Worm (Caenorhabditis elegans) whole organism, L1 larva: ENCODE results near the gene nid-1.
A peak's percentile ranks its signal among the peaks of the same experiment; 100 is the strongest.
"Not testable (repeated sequence)": the region's sequence is repeated elsewhere in the genome, so short reads cannot be mapped to it uniquely, and the experiment has no call there.

ENCODE experiments used
- C04F5.9 ChIP-seq: sonication (generic microtip); optimal IDR thresholded peaks from 2 replicates; lab custom pipeline; 2016; ENCODE audit warnings: missing genetic modification characterization, missing compliant biosample characterization
- C16A3.4 ChIP-seq: fragments of 150-350 bp; optimal IDR thresholded peaks from 2 replicates; lab custom pipeline; 2014; ENCODE audit warnings: missing biosample characterization, missing genetic modification characterization
- C34B4.2 ChIP-seq: sonication (generic microtip); optimal IDR thresholded peaks from 2 replicates; lab custom pipeline; 2017; ENCODE audit warnings: mild to moderate bottlenecking, missing genetic modification characterization, missing compliant biosample characterization
- aha-1 ChIP-seq: fragments of 150-350 bp; optimal IDR thresholded peaks from 2 replicates; lab custom pipeline; 2014; ENCODE audit warnings: missing biosample characterization, missing genetic modification characterization
- blmp-1 ChIP-seq: fragments of 150-350 bp; optimal IDR thresholded peaks from 2 replicates; lab custom pipeline; 2014; ENCODE audit warnings: missing biosample characterization, missing genetic modification characterization
- ceh-8 ChIP-seq: fragments of 200-800 bp; sonication (Bioruptor generic); optimal IDR thresholded peaks from 2 replicates; lab custom pipeline; 2018; ENCODE audit warnings: mild to moderate bottlenecking, missing genetic modification characterization, moderate library complexity, missing compliant biosample characterization
- ceh-88 ChIP-seq: fragments of 200-800 bp; sonication (Bioruptor generic); IDR thresholded peaks from 2 replicates; pipeline ENCODE4 v1.3.6; 2022; ENCODE audit warnings: missing genetic modification characterization, missing compliant biosample characterization
- ceh-90 ChIP-seq: sonication (generic microtip); optimal IDR thresholded peaks from 2 replicates; lab custom pipeline; 2016; ENCODE audit warnings: missing genetic modification characterization, missing compliant biosample characterization
- dpl-1 ChIP-seq, 3 experiments: fragments of 150-350 bp in 2 of 3; sonication (generic microtip) in 1 of 3; optimal IDR thresholded peaks; 2 replicates each; lab custom pipeline; 2014 to 2017; ENCODE audit warnings: missing biosample characterization in 3 of 3, missing genetic modification characterization in 3 of 3, missing genetic modification reagents in 3 of 3
- dsc-1 ChIP-seq: sonication (generic microtip); optimal IDR thresholded peaks from 2 replicates; lab custom pipeline; 2016; ENCODE audit warnings: mild to moderate bottlenecking, missing genetic modification characterization, missing compliant biosample characterization
- efl-1 ChIP-seq, 4 experiments: fragments of 150-350 bp; optimal IDR thresholded peaks in 3 of 4; peaks in 1 of 4; 1 replicate in 1 of 4; 2 replicates in 3 of 4; lab custom pipeline; 2014; ENCODE audit warnings: missing biosample characterization in 2 of 4, missing genetic modification characterization in 2 of 4, missing genetic modification reagents in 2 of 4
- efl-3 ChIP-seq: fragments of 200-800 bp; sonication (Bioruptor generic); optimal IDR thresholded peaks from 2 replicates; lab custom pipeline; 2018; ENCODE audit warnings: mild to moderate bottlenecking, missing genetic modification characterization, missing compliant biosample characterization
- egl-13 ChIP-seq: sonication (generic microtip); optimal IDR thresholded peaks from 2 replicates; lab custom pipeline; 2016; ENCODE audit warnings: missing genotype, missing genetic modification reagents, missing genetic modification characterization, missing compliant biosample characterization
- egl-27 ChIP-seq, 2 experiments: fragments of 150-350 bp in 1 of 2; sonication (generic microtip); optimal IDR thresholded peaks; 3 replicates each; lab custom pipeline; 2017 to 2018; ENCODE audit warnings: missing biosample characterization in 2 of 2, missing genetic modification characterization in 2 of 2, missing genetic modification reagents in 2 of 2
- elt-2 ChIP-seq: sonication (generic microtip); optimal IDR thresholded peaks from 2 replicates; lab custom pipeline; 2016; ENCODE audit warnings: missing genetic modification characterization, mild to moderate bottlenecking, inconsistent platforms, missing compliant biosample characterization, missing genetic modification reagents
- fkh-10 ChIP-seq: sonication (generic microtip); optimal IDR thresholded peaks from 2 replicates; lab custom pipeline; 2017; ENCODE audit warnings: missing biosample characterization, missing genetic modification reagents, missing genetic modification characterization
- fkh-4 ChIP-seq: sonication (generic microtip); optimal IDR thresholded peaks from 2 replicates; lab custom pipeline; 2016; ENCODE audit warnings: missing compliant biosample characterization, missing genetic modification characterization, borderline replicate concordance
- fkh-8 ChIP-seq: sonication (generic microtip); optimal IDR thresholded peaks from 2 replicates; lab custom pipeline; 2016; ENCODE audit warnings: mild to moderate bottlenecking, missing genetic modification characterization, missing compliant biosample characterization
- grh-1 ChIP-seq: fragments of 200-800 bp; sonication (Bioruptor generic); IDR thresholded peaks from 2 replicates; pipeline ENCODE4 v1.3.6; 2022; ENCODE audit warnings: missing genetic modification reagents, missing genetic modification characterization, missing compliant biosample characterization
- hlh-4 ChIP-seq: sonication (generic microtip); optimal IDR thresholded peaks from 2 replicates; lab custom pipeline; 2016; ENCODE audit warnings: mild to moderate bottlenecking, missing genetic modification characterization, missing compliant biosample characterization
- irx-1 ChIP-seq: sonication (generic microtip); optimal IDR thresholded peaks from 2 replicates; lab custom pipeline; 2016; ENCODE audit warnings: missing genetic modification characterization, missing compliant biosample characterization
- jun-1 ChIP-seq: fragments of 150-350 bp; optimal IDR thresholded peaks from 2 replicates; lab custom pipeline; 2014; ENCODE audit warnings: missing biosample characterization, missing genetic modification reagents, missing genetic modification characterization
- lin-14 ChIP-seq: fragments of 200-800 bp; sonication (Bioruptor generic); optimal IDR thresholded peaks from 2 replicates; lab custom pipeline; 2018; ENCODE audit warnings: mild to moderate bottlenecking, missing genetic modification characterization, moderate library complexity, missing compliant biosample characterization
- lin-35 ChIP-seq, 2 experiments: fragments of 150-350 bp; optimal IDR thresholded peaks; 2 replicates each; lab custom pipeline; 2014; ENCODE audit warnings: missing biosample characterization in 2 of 2, missing genetic modification characterization in 2 of 2, missing genetic modification reagents in 2 of 2
- lin-39 ChIP-seq: fragments of 150-350 bp; optimal IDR thresholded peaks from 2 replicates; lab custom pipeline; 2014; ENCODE audit warnings: missing biosample characterization, missing genetic modification reagents, missing genetic modification characterization
- lsy-2 ChIP-seq, 2 experiments: fragments of 150-350 bp; optimal IDR thresholded peaks; 2 replicates each; lab custom pipeline; 2014; ENCODE audit warnings: missing biosample characterization in 2 of 2, missing genetic modification characterization in 2 of 2
- mab-9 ChIP-seq: fragments of 200-800 bp; sonication (Bioruptor generic); IDR thresholded peaks from 2 replicates; pipeline ENCODE4 v1.3.6; 2022; ENCODE audit warnings: missing genetic modification reagents, missing genetic modification characterization, missing compliant biosample characterization
- mdl-1 ChIP-seq, 2 experiments: fragments of 150-350 bp; optimal IDR thresholded peaks; 2 replicates each; lab custom pipeline; 2014 to 2017; ENCODE audit warnings: missing biosample characterization in 2 of 2, missing genetic modification characterization in 2 of 2, inconsistent platforms in 1 of 2
- nhr-11 ChIP-seq: fragments of 150-350 bp; optimal IDR thresholded peaks from 2 replicates; lab custom pipeline; 2014; ENCODE audit warnings: missing biosample characterization, missing genetic modification characterization
- nhr-12 ChIP-seq: sonication (generic microtip); optimal IDR thresholded peaks from 2 replicates; lab custom pipeline; 2017; ENCODE audit warnings: missing biosample characterization, missing genetic modification characterization
- nhr-19 ChIP-seq: fragments of 200-800 bp; sonication (Bioruptor generic); conservative IDR thresholded peaks from 2 replicates; pipeline ENCODE4 v1.3.6; 2022; ENCODE audit warnings: missing genetic modification characterization, missing compliant biosample characterization
- nhr-47 ChIP-seq: sonication (generic microtip); optimal IDR thresholded peaks from 2 replicates; lab custom pipeline; 2016; ENCODE audit warnings: mild to moderate bottlenecking, missing genetic modification characterization, moderate library complexity, missing compliant biosample characterization
- nhr-76 ChIP-seq: sonication (generic microtip); optimal IDR thresholded peaks from 2 replicates; lab custom pipeline; 2017; ENCODE audit warnings: missing biosample characterization, missing genetic modification characterization
- nhr-84 ChIP-seq: sonication (generic microtip); optimal IDR thresholded peaks from 2 replicates; lab custom pipeline; 2017; ENCODE audit warnings: missing biosample characterization, missing genetic modification characterization
- nhr-85 ChIP-seq: sonication (generic microtip); peaks from one replicate; lab custom pipeline; 2016; ENCODE audit warnings: missing genetic modification characterization, inconsistent platforms, missing compliant biosample characterization
- pax-3 ChIP-seq: fragments of 200-800 bp; sonication (Bioruptor generic); optimal IDR thresholded peaks from 2 replicates; lab custom pipeline; 2018; ENCODE audit warnings: mild to moderate bottlenecking, missing genetic modification characterization, moderate library complexity, missing compliant biosample characterization
- snpc-4 ChIP-seq: fragments of 150-350 bp; optimal IDR thresholded peaks from 2 replicates; lab custom pipeline; 2014; ENCODE audit warnings: missing biosample characterization, missing genetic modification characterization
- snu-23 ChIP-seq: sonication (generic microtip); optimal IDR thresholded peaks from 2 replicates; lab custom pipeline; 2016; ENCODE audit warnings: missing genetic modification characterization, missing compliant biosample characterization
- sox-4 ChIP-seq: sonication (generic microtip); optimal IDR thresholded peaks from 2 replicates; lab custom pipeline; 2016; ENCODE audit warnings: missing genetic modification characterization, missing compliant biosample characterization
- sptf-1 ChIP-seq: fragments of 150-350 bp; optimal IDR thresholded peaks from 2 replicates; lab custom pipeline; 2014; ENCODE audit warnings: missing biosample characterization, missing genetic modification characterization
- tbx-2 ChIP-seq: sonication (generic microtip); optimal IDR thresholded peaks from 2 replicates; lab custom pipeline; 2016; ENCODE audit warnings: missing genetic modification characterization, missing compliant biosample characterization
- unc-130 ChIP-seq: fragments of 150-350 bp; optimal IDR thresholded peaks from 2 replicates; lab custom pipeline; 2017; ENCODE audit warnings: missing biosample characterization, missing genetic modification characterization, inconsistent platforms
- unc-30 ChIP-seq: sonication (generic microtip); optimal IDR thresholded peaks from 2 replicates; lab custom pipeline; 2017; ENCODE audit warnings: missing biosample characterization, missing genetic modification characterization
- vab-15 ChIP-seq: sonication (generic microtip); optimal IDR thresholded peaks from 2 replicates; lab custom pipeline; 2017; ENCODE audit warnings: missing genotype, mild to moderate bottlenecking, missing genetic modification characterization, missing compliant biosample characterization
- ztf-11 ChIP-seq, 2 experiments: sonication (generic microtip); optimal IDR thresholded peaks; 2 replicates each; lab custom pipeline; 2016 to 2017; ENCODE audit warnings: missing genetic modification characterization in 2 of 2, missing biosample characterization in 1 of 2, missing compliant biosample characterization in 1 of 2

Gene nid-1

DNA sequence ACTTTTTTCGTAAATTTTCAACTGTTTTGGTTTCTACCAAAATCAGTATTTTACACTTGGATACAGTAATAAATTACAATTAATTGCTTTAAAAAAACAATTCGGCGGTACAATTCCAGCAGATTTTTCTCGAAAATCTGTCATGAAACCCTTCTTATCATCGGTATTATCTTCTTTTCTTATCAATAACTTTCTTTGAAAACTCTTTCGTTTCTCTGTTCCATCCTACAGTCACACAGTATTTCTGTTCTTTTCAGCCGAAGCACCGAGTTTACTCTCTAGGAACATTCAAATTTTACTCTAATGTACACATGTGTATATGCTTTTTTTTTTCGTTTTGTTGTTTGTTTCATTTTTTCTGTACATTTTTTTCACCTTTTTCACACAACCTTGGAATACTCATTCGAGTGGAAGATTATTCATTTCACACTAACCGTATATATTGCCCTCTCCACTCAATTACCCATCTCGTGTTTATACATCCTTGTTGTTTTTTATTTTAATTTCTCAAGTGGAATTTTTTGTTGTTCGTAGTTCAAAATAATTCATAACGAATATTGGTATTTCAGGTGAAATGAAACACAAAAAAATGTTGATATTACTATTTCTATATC, at the start of gene nid-1:
Gene nid-1, plus strand, starts transcription at position 564 of the 614 bp plus-strand sequence.
- TF ChIP-seq nhr-76 (no peak), pax-3 (tag; lab: Kevin White, UChicago) (no peak), unc-30 (tag; lab: Kevin White, UChicago) (no peak), elt-2 (tag; lab: Kevin White, UChicago) (peak; percentile 66), efl-1 (optimal IDR thresholded peaks at IDR 0.05; lab: Kevin White, UChicago) (no peak), efl-1 (GFP tag; optimal IDR thresholded peaks at IDR 0.05 in 1 of 2; lab: Kevin White, UChicago) (peak in 1 of 2 experiments; percentile 77), sox-4 (tag; lab: Kevin White, UChicago) (no peak), snpc-4 (tag; lab: Kevin White, UChicago) (no peak), unc-130 (tag; lab: Kevin White, UChicago) (no peak)

DNA sequence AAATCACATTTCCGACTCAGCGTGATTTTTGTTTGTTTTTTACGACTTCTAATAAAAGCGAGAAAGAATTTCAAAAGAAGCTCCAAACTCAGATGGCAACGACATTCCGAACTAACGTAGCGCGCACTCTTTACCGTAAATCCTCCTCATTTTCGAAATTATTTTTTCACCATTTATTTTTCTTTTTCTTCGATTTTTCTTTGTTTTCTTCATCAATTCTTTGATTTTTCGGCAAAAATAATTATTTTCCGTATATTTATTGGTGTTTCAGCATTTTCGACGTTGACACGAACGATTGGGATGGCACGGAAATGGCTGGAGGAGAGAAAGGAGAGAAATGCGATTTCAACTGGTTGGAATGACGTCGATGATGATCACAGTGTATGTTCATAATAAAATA, 44.3 kb upstream of the nid-1 start, which contains the start of gene T07F10.5:
Gene T07F10.5, plus strand, starts transcription at position 301 of the 400 bp plus-strand sequence.
- TF ChIP-seq grh-1 (GFP tag; lab: Robert Waterston, UW); snpc-4 (tag; lab: Kevin White, UChicago); lin-14 (GFP tag; lab: Kevin White, UChicago): not testable (repeated sequence)

DNA sequence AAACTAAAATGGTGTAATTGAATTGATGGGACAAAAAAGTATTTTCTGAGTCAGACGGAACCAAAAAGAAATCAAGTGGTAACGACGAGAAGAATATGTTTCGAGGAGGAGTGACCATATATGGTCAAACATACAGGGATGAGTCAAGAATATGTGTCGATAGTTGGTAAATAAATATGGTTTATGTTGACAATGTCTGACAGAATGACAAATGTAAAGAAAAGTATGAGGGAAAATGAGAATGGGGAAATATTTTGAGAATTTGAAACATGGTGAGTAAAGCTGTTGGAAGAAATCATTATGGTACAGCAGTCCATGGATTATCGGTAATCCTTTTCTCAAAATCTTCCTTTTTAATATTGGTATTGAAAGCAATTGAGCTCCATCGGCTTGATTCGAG, 41.9 kb upstream of the nid-1 start, which contains the start of gene nspg-1:
Gene nspg-1, minus strand, starts transcription at position 101 of the 400 bp plus-strand sequence.
- no peak for TF ChIP-seq lin-35 (GFP tag; optimal IDR thresholded peaks at IDR 0.05; lab: Kevin White, UChicago)
- no peak for TF ChIP-seq irx-1
- TF ChIP-seq egl-27 (tag; optimal IDR thresholded peaks at IDR 0.05; lab: Kevin White, UChicago) = no peak
- TF ChIP-seq C16A3.4 (tag; lab: Kevin White, UChicago) = no peak
- TF ChIP-seq lsy-2 (tag; optimal IDR thresholded peaks at IDR 0.05; lab: Kevin White, UChicago) = no peak
- no peak for TF ChIP-seq grh-1 (GFP tag; lab: Robert Waterston, UW)
- TF ChIP-seq vab-15 (tag; lab: Kevin White, UChicago) = no peak
- TF ChIP-seq nhr-12 = no peak
- no peak for TF ChIP-seq nhr-47
- no peak for TF ChIP-seq lin-39 (tag; lab: Kevin White, UChicago)
- TF ChIP-seq dsc-1 (tag; lab: Kevin White, UChicago) = no peak
- no peak for TF ChIP-seq nhr-84 (tag; lab: Kevin White, UChicago)
- TF ChIP-seq blmp-1 (tag; lab: Kevin White, UChicago) = no peak
- no peak for TF ChIP-seq egl-13 (tag; lab: Kevin White, UChicago)
- no peak for TF ChIP-seq snpc-4 (tag; lab: Kevin White, UChicago)
- TF ChIP-seq C34B4.2 = no peak
- TF ChIP-seq nhr-11 = no peak

DNA sequence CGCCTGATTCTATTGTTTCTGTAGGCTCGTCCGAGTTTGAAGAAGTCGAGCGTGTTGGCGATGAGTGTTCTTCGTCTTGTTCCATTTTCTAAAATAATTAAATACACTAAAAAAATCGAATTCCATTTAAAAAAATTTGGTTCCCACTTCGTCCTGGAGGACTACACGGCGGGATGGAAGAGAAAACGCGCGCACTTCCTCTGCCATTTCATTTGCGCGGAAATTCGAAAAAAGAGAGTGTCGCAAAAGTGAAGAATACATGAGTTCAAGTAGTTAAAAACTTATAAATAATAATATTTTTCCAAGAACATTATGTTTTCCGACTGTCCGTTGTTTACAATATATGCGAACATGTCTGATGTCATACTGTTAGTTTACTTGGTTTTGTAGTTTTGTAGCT, 40.0 kb upstream of the nid-1 start, which contains the start of gene T07F10.3:
Gene T07F10.3, minus strand, starts transcription at position 98 of the 400 bp plus-strand sequence.
- TF ChIP-seq C04F5.9 (tag; lab: Kevin White, UChicago) (peak; percentile 95), ceh-88 (GFP tag; lab: Robert Waterston, UW) (peak; percentile 88), sptf-1 (tag; lab: Kevin White, UChicago) (no peak), jun-1 (tag; lab: Kevin White, UChicago) (peak; percentile 73), efl-1 (optimal IDR thresholded peaks at IDR 0.05; lab: Kevin White, UChicago) (peak; percentile 87 to 99), efl-1 (GFP tag; optimal IDR thresholded peaks at IDR 0.05 in 1 of 2; lab: Kevin White, UChicago) (peak; percentile 98 to 100), fkh-8 (tag; lab: Kevin White, UChicago) (peak; percentile 90), nhr-19 (peak; percentile 95), irx-1 (peak; percentile 99), ceh-8 (GFP tag; lab: Kevin White, UChicago) (peak; percentile 92), snu-23 (GFP tag; lab: Kevin White, UChicago) (peak; percentile 94), ceh-90 (tag; lab: Kevin White, UChicago) (peak; percentile 100), mdl-1 (tag; optimal IDR thresholded peaks at IDR 0.05; lab: Kevin White, UChicago) (peak in 1 of 2 experiments; percentile 75), mab-9 (GFP tag; lab: Robert Waterston, UW) (peak; percentile 91), hlh-4 (tag; lab: Kevin White, UChicago) (peak; percentile 93), dpl-1 (GFP tag; optimal IDR thresholded peaks at IDR 0.05; lab: Kevin White, UChicago) (peak; percentile 96 to 98 (median 98)), fkh-4 (peak; percentile 99), efl-3 (GFP tag; lab: Kevin White, UChicago) (peak; percentile 90), ztf-11 (tag; optimal IDR thresholded peaks at IDR 0.05; lab: Kevin White, UChicago) (peak in 1 of 2 experiments; percentile 99), fkh-10 (GFP tag; lab: Kevin White, UChicago) (peak; percentile 8), tbx-2 (tag; lab: Kevin White, UChicago) (peak; percentile 98), nhr-85 (tag; lab: Kevin White, UChicago) (peak; percentile 99), nhr-12 (no peak), aha-1 (tag; lab: Kevin White, UChicago) (no peak), lin-14 (GFP tag; lab: Kevin White, UChicago) (peak; percentile 94)
